Worm (Caenorhabditis elegans): ENCODE measurements around the gene glr-6.

The glr-6 gene

DNA sequence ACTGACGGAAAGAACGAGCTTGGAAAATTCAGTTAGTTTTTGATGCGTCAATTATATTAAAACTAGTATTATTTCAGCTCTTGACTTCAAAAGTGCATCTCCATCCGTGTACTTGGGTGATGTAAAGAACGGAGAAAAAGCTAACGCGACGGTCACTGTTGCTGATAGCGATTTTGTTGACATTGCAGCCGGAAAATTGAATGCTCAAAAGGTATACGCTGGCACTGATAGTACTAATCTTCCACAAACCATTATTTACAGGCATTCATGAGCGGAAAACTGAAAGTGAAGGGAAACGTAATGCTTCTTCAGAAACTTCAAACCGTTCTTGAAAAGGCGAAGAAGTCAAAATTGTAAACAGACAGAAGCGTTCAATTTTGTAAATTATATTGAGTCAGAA lies 20.9 kb downstream of the glr-6 start:
- no peak for TF ChIP-seq zip-8 (tag; optimal IDR thresholded peaks at IDR 0.05)
- no peak for TF ChIP-seq mab-5 (tag; optimal IDR thresholded peaks at IDR 0.05)
- no peak for TF ChIP-seq drap-1 (GFP tag; optimal IDR thresholded peaks at IDR 0.05)
- no peak for TF ChIP-seq ceh-39 (tag; optimal IDR thresholded peaks at IDR 0.05)
- TF ChIP-seq nhr-76 (tag; optimal IDR thresholded peaks at IDR 0.05) = no peak
- TF ChIP-seq unc-120 (tag; optimal IDR thresholded peaks at IDR 0.05; ENCODE audit: poor library complexity, severe bottlenecking) = no peak
- TF ChIP-seq mls-2 (tag; optimal IDR thresholded peaks at IDR 0.05) = no peak
- TF ChIP-seq nhr-237 (tag; optimal IDR thresholded peaks at IDR 0.05) = no peak
- no peak for TF ChIP-seq lin-32 (GFP tag; optimal IDR thresholded peaks at IDR 0.05)
- TF ChIP-seq flh-1 (GFP tag; optimal IDR thresholded peaks at IDR 0.05) = no peak
- no peak for TF ChIP-seq lin-13 (tag; optimal IDR thresholded peaks at IDR 0.05)

DNA sequence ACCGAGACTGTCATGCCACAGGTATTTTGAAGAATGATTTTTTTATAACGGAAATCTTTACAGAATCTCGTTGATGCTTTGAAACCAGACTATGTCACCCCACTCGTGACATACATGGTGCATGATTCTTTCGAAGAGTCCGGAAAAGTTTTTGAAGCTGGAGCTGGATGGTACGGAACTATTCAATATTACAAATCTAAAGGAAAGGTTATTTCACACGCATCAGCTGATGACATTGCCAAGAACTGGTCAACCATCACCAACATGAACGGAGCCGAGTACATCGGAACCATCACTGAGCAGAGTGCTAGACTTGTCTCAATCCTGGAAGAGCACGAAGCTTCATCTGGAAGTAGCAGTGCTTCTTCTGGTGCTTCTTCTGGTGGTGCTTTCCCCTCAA lies 21.4 kb downstream of the glr-6 start:
- no peak for TF ChIP-seq drap-1 (GFP tag; optimal IDR thresholded peaks at IDR 0.05)
- no peak for TF ChIP-seq ceh-43 (GFP tag; optimal IDR thresholded peaks at IDR 0.05)
- no peak for TF ChIP-seq mab-5 (tag; optimal IDR thresholded peaks at IDR 0.05)

DNA sequence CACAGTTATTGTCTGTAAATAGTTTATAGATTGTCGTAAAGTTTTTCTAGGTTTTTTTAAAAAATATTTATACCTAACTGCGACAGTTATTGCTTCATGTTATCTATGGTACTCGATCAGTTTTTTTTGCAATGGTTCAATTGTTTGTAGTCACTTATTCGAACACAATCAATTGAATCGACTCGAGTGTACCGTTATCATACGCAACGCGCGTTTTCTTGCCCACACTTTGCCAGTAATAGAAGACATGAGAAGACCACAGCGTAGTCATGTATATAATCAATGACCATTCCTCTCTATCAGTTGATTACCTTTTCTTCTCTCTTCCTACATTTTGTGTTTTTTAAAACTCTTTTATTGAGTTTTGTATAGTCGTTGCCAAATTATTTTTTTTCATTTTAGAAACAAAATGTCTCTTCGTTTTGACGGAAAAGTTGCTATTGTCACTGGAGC lies 22.5 kb downstream of the glr-6 start, which contains the start of gene dhs-28:
dhs-28 (plus strand) TSS at position 403 of the 453 bp plus-strand sequence.
- no peak for TF ChIP-seq nhr-2 (tag; optimal IDR thresholded peaks at IDR 0.05)
- TF ChIP-seq nhr-28 (tag; optimal IDR thresholded peaks at IDR 0.05) = no peak
- no peak for TF ChIP-seq ces-1 (GFP tag; optimal IDR thresholded peaks at IDR 0.05)
- no peak for TF ChIP-seq pha-4 (tag; optimal IDR thresholded peaks at IDR 0.05)
- TF ChIP-seq mls-2 (tag; optimal IDR thresholded peaks at IDR 0.05) = no peak
- no peak for TF ChIP-seq nhr-237 (tag; optimal IDR thresholded peaks at IDR 0.05)
- TF ChIP-seq zip-8 (tag; optimal IDR thresholded peaks at IDR 0.05) = no peak
- TF ChIP-seq drap-1 (GFP tag; optimal IDR thresholded peaks at IDR 0.05) = no peak
- TF ChIP-seq nhr-76 (tag; optimal IDR thresholded peaks at IDR 0.05) = no peak
- TF ChIP-seq lin-32 (GFP tag; optimal IDR thresholded peaks at IDR 0.05) = no peak
- TF ChIP-seq ham-2 (GFP tag; optimal IDR thresholded peaks at IDR 0.05) = no peak
- no peak for TF ChIP-seq cnd-1 (tag; optimal IDR thresholded peaks at IDR 0.05)
- TF ChIP-seq unc-39 (tag; optimal IDR thresholded peaks at IDR 0.05) = no peak
- TF ChIP-seq ceh-43 (GFP tag; optimal IDR thresholded peaks at IDR 0.05) = no peak
- no peak for TF ChIP-seq sptf-1 (tag; optimal IDR thresholded peaks at IDR 0.05)
- TF ChIP-seq ztf-11 (tag; optimal IDR thresholded peaks at IDR 0.05) = no peak
- TF ChIP-seq hlh-1 (tag; optimal IDR thresholded peaks at IDR 0.05) = no peak
- no peak for TF ChIP-seq snpc-4 (tag; optimal IDR thresholded peaks at IDR 0.05)
- no peak for TF ChIP-seq ceh-39 (tag; optimal IDR thresholded peaks at IDR 0.05)

DNA sequence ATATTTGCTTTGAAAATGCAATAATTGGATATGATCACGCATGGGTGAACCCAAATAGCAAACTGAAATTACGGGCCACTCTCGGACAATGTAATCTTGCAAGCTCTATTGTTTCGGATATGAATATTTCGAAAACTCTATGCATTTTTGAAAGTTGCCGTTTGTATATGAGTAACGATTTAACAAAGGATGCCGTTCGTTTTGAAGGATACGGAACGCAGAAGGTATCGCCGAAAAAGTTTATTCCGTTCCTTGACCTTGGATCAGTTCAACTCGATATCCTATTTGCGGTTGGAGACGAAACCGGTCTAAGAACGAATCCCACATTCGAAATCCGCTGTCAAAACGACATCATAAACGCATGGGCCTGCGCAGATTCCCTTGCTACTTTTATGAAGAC lies 27.5 kb downstream of the glr-6 start:
- TF ChIP-seq drap-1 (GFP tag; optimal IDR thresholded peaks at IDR 0.05) (no peak), snpc-4 (tag; optimal IDR thresholded peaks at IDR 0.05) (no peak), pha-4 (tag; optimal IDR thresholded peaks at IDR 0.05) (no peak), ceh-83 (GFP tag; optimal IDR thresholded peaks at IDR 0.05) (no peak), blmp-1 (tag; optimal IDR thresholded peaks at IDR 0.05) (no peak), mep-1 (tag; optimal IDR thresholded peaks at IDR 0.05) (no peak), ztf-11 (tag; optimal IDR thresholded peaks at IDR 0.05) (no peak), sem-2 (GFP tag; optimal IDR thresholded peaks at IDR 0.05) (no peak), ceh-39 (tag; optimal IDR thresholded peaks at IDR 0.05) (no peak), hlh-1 (tag; optimal IDR thresholded peaks at IDR 0.05) (no peak), nhr-2 (tag; optimal IDR thresholded peaks at IDR 0.05) (no peak), elt-3 (tag; optimal IDR thresholded peaks at IDR 0.05) (no peak), elt-1 (tag; optimal IDR thresholded peaks at IDR 0.05; ENCODE audit: borderline replicate concordance, insufficient read depth) (no peak), M03D4.4 (tag; optimal IDR thresholded peaks at IDR 0.05) (no peak), tbx-8 (GFP tag; optimal IDR thresholded peaks at IDR 0.05) (no peak), ceh-43 (GFP tag; optimal IDR thresholded peaks at IDR 0.05) (no peak), unc-39 (tag; optimal IDR thresholded peaks at IDR 0.05) (no peak), lsy-2 (tag; optimal IDR thresholded peaks at IDR 0.05) (no peak), bed-3 (GFP tag; optimal IDR thresholded peaks at IDR 0.05) (no peak)

DNA sequence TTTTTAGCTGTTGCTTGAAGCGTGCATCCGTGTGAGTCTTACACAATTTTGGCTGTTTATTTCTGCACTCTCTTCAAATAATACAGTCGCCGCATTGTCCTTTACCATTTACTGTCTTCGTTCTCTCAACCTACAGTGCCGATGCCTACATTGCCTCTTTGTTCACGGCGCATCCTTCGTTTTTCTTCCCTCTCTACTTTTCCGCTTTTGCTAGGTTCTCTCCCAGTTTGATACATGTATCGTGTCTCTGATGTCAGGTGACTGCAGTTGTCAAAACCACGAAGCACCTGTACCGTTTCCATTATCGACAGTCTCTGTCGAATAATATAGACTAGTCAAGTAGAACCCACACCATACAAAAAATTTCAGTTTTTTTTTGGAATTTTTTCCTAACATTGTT lies 31.9 kb downstream of the glr-6 start:
- no peak for TF ChIP-seq ceh-43 (GFP tag; optimal IDR thresholded peaks at IDR 0.05)
- peak; percentile 25 for TF ChIP-seq ham-2 (GFP tag; optimal IDR thresholded peaks at IDR 0.05)
